Worm (Caenorhabditis elegans): ENCODE measurements around the gene F52E10.2.
A peak's percentile ranks its signal among the peaks of the same experiment; 100 is the strongest.

F52E10.2 gene

ce11 chrX:16298173-16298572 is 15.2 kb upstream of the F52E10.2 start (continued):
- TF ChIP-seq Y48G9A.11 (GFP tag; IDR thresholded peaks at IDR 0.05) (0 out of 2 replicates have a peak, but pooled peaks have one; percentile 51), F26F4.8 (GFP tag; conservative IDR thresholded peaks at IDR 0.05) (peak; percentile 84), lin-38 (GFP tag; IDR thresholded peaks at IDR 0.05) (peak; percentile 81), dmd-6 (GFP tag; IDR thresholded peaks at IDR 0.05) (peak; percentile 61), Y5F2A.4 (GFP tag; optimal IDR thresholded peaks at IDR 0.05) (peak; percentile 39), snpc-1.2 (GFP tag; IDR thresholded peaks at IDR 0.05) (peak; percentile 80), ctbp-1 (GFP tag; IDR thresholded peaks at IDR 0.05) (peak; percentile 83), arid-1 (GFP tag; conservative IDR thresholded peaks at IDR 0.05) (peak; percentile 66; the same call in 1 of the 2 replicates), spr-1 (tag; optimal IDR thresholded peaks at IDR 0.05) (peak; percentile 60), unc-62 (GFP tag; optimal IDR thresholded peaks at IDR 0.05 in 1 of 2) (no peak), unc-62 (tag; optimal IDR thresholded peaks at IDR 0.05) (no peak), ceh-28 (tag; optimal IDR thresholded peaks at IDR 0.05) (no peak), Y75B8A.6 (GFP tag; IDR thresholded peaks at IDR 0.05) (0 out of 2 replicates have a peak, but pooled peaks have one; percentile 39), pqm-1 (tag; optimal IDR thresholded peaks at IDR 0.05) (no peak), fos-1 (tag; optimal IDR thresholded peaks at IDR 0.05) (no peak), dpl-1 (GFP tag; optimal IDR thresholded peaks at IDR 0.05) (no peak), F37D6.2 (tag; optimal IDR thresholded peaks at IDR 0.05) (peak; percentile 53), Y105C5A.15 (GFP tag; IDR thresholded peaks at IDR 0.05) (no peak), dve-1 (tag; optimal IDR thresholded peaks at IDR 0.05; ENCODE audit: insufficient read depth) (peak; percentile 36), nhr-102 (tag; optimal IDR thresholded peaks at IDR 0.05) (peak; percentile 54), rbr-2 (tag; optimal IDR thresholded peaks at IDR 0.05) (peak; percentile 68), ceh-32 (tag; optimal IDR thresholded peaks at IDR 0.05; ENCODE audit: poor library complexity) (no peak), hlh-30 (tag; optimal IDR thresholded peaks at IDR 0.05; ENCODE audit: insufficient read depth) (peak; percentile 82), mep-1 (tag; optimal IDR thresholded peaks at IDR 0.05) (peak; percentile 76), spr-3 (GFP tag; optimal IDR thresholded peaks at IDR 0.05) (no peak), nhr-25 (tag; optimal IDR thresholded peaks at IDR 0.05; ENCODE audit: borderline replicate concordance, insufficient read depth) (no peak), attf-4 (tag; optimal IDR thresholded peaks at IDR 0.05) (no peak), mxl-3 (GFP tag; optimal IDR thresholded peaks at IDR 0.05) (no peak), nhr-6 (tag; optimal IDR thresholded peaks at IDR 0.05) (peak; percentile 3), hlh-11 (tag; optimal IDR thresholded peaks at IDR 0.05) (peak; percentile 57), ama-1 (optimal IDR thresholded peaks at IDR 0.05) (no peak), unc-130 (GFP tag; optimal IDR thresholded peaks at IDR 0.05) (no peak), saeg-2 (GFP tag; IDR thresholded peaks at IDR 0.05) (no peak), egl-27 (tag; optimal IDR thresholded peaks at IDR 0.05) (no peak), lin-29 (GFP tag; IDR thresholded peaks at IDR 0.05) (peak; percentile 53; the same call in 1 of the 2 replicates), snpc-4 (tag; optimal IDR thresholded peaks at IDR 0.05) (no peak), aly-2 (tag; optimal IDR thresholded peaks at IDR 0.05) (no peak), set-16 (GFP tag; IDR thresholded peaks at IDR 0.05) (no peak), lin-15B (tag; optimal IDR thresholded peaks at IDR 0.05) (no peak), lim-7 (GFP tag; IDR thresholded peaks at IDR 0.05) (peak; percentile 90), nhr-48 (tag; optimal IDR thresholded peaks at IDR 0.05) (peak; percentile 48), nhr-77 (tag; optimal IDR thresholded peaks at IDR 0.05) (no peak), ztf-7 (tag; optimal IDR thresholded peaks at IDR 0.05) (no peak), lsy-2 (tag; optimal IDR thresholded peaks at IDR 0.05) (peak in 1 of 2 experiments; percentile 55), zfp-3 (GFP tag; conservative IDR thresholded peaks at IDR 0.05) (no peak), zfp-2 (tag; optimal IDR thresholded peaks at IDR 0.05) (no peak), ceh-20 (GFP tag; IDR thresholded peaks at IDR 0.05) (0 out of 2 replicates have a peak, but pooled peaks have one; percentile 53), ceh-44 (GFP tag; IDR thresholded peaks at IDR 0.05) (no peak), nhr-10 (tag; optimal IDR thresholded peaks at IDR 0.05) (no peak), zip-11 (GFP tag; IDR thresholded peaks at IDR 0.05) (0 out of 2 replicates have a peak, but pooled peaks have one; percentile 49), hif-1 (tag; optimal IDR thresholded peaks at IDR 0.05) (peak in 1 of 2 experiments; percentile 45), ceh-82 (tag; optimal IDR thresholded peaks at IDR 0.05) (no peak)

Data from whole organism, L4 larva.